Worm (Caenorhabditis elegans) whole organism, late embryonic: Measurements from ENCODE around the gene ubc-22.

ENCODE experiments used
- ahr-1 ChIP-seq: sonication (generic microtip); optimal IDR thresholded peaks from 2 replicates; lab custom pipeline; 2016; ENCODE audit warnings: missing genetic modification characterization, missing compliant biosample characterization
- ceh-19 ChIP-seq: fragments of 200-800 bp; sonication (Bioruptor generic); optimal IDR thresholded peaks from 2 replicates; lab custom pipeline; 2018; ENCODE audit warnings: mild to moderate bottlenecking, missing genetic modification characterization, missing compliant biosample characterization
- ceh-48 ChIP-seq: sonication (generic microtip); optimal IDR thresholded peaks from 2 replicates; lab custom pipeline; 2016; ENCODE audit warnings: missing genetic modification characterization, inconsistent platforms, missing compliant biosample characterization
- hlh-30 ChIP-seq: sonication (generic microtip); optimal IDR thresholded peaks from 2 replicates; lab custom pipeline; 2017; ENCODE audit warnings: antibody characterized with exemption, missing genetic modification characterization, missing compliant biosample characterization; ENCODE audit not compliant: insufficient read depth
- lin-11 ChIP-seq: fragments of 200-800 bp; sonication (Bioruptor generic); optimal IDR thresholded peaks from 2 replicates; lab custom pipeline; 2018; ENCODE audit warnings: mild to moderate bottlenecking, missing genetic modification characterization, missing compliant biosample characterization
- rnt-1 ChIP-seq: sonication (generic microtip); optimal IDR thresholded peaks from 2 replicates; lab custom pipeline; 2016; ENCODE audit warnings: missing genetic modification characterization, missing compliant biosample characterization
- sox-4 ChIP-seq: sonication (generic microtip); optimal IDR thresholded peaks from 2 replicates; lab custom pipeline; 2017; ENCODE audit warnings: mild to moderate bottlenecking, missing genetic modification characterization, inconsistent platforms, missing compliant biosample characterization
- tbx-2 ChIP-seq: sonication (generic microtip); optimal IDR thresholded peaks from 2 replicates; lab custom pipeline; 2016; ENCODE audit warnings: missing genetic modification characterization, missing compliant biosample characterization
- ttx-3 ChIP-seq: sonication (generic microtip); optimal IDR thresholded peaks from 2 replicates; lab custom pipeline; 2016; ENCODE audit warnings: missing genetic modification reagents, missing genetic modification characterization, missing compliant biosample characterization

DNA sequence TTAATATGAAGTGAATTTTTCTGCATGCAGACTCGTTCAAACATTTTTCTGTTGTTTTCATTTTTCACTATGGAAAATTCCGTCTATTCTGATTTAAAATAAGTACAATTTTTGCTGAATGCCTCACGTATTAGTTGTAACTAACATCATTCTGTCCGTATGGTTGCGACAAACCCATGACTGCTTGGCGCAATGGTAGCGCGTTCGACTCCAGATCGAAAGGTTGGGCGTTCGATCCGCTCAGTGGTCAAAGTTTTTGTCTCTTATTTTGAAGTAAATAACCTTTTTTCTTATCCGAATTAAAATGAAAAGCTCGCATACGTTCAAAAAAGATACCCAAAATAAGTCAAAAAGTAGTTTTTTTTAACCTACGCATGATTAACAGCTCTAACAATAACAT is 8.2 kb upstream of the ubc-22 start:
- no peak for TF ChIP-seq ceh-48 (tag; lab: Kevin White, UChicago)
- no peak for TF ChIP-seq hlh-30 (tag; lab: Kevin White, UChicago)
- no peak for TF ChIP-seq tbx-2 (tag; lab: Kevin White, UChicago)
- TF ChIP-seq ahr-1 = no peak
- TF ChIP-seq ceh-19 (GFP tag; lab: Kevin White, UChicago) = no peak
- TF ChIP-seq rnt-1 (tag; lab: Kevin White, UChicago) = no peak
- no peak for TF ChIP-seq ttx-3 (tag; lab: Kevin White, UChicago)
- no peak for TF ChIP-seq sox-4
- TF ChIP-seq lin-11 (tag; lab: Kevin White, UChicago) = no peak
